Worm (Caenorhabditis elegans) whole organism, midembryonic: ENCODE measurements around the gene clec-86.

ENCODE experiments used
- klf-2 ChIP-seq: fragments of 200-800 bp; sonication (Bioruptor generic); conservative IDR thresholded peaks from 2 replicates; pipeline ENCODE4 v1.3.6; 2022; ENCODE audit warnings: missing genetic modification reagents, missing genetic modification characterization, missing compliant biosample characterization
- ref-1 ChIP-seq: fragments of 200-800 bp; sonication (Bioruptor generic); conservative IDR thresholded peaks from 2 replicates; pipeline ENCODE4 v1.3.6; 2022; ENCODE audit warnings: missing genetic modification reagents, missing genetic modification characterization, missing compliant biosample characterization
- ztf-23 ChIP-seq: fragments of 200-800 bp; sonication (Bioruptor generic); IDR thresholded peaks from 2 replicates; pipeline ENCODE4 v1.3.6; 2022; ENCODE audit warnings: missing genetic modification reagents, missing genetic modification characterization, missing compliant biosample characterization

DNA sequence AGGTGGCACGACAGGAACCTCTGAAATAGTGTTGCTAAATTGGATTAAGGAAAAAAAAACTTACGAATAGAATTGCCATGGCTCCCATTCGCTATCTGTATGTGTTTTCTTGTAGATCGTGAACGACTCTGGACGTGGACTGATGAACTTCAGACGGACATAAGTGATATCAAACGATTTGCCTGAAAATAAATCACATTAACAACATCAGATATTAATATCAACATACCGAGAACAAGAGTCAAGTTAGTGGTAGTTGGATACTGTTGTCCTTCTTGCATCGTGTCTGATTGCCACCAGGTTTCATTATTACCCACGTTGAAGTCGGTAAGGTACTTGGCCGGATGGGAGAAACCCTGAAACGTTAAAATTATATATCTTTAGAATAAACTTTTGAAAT is 10.0 kb downstream of the clec-86 start:
- no peak for TF ChIP-seq klf-2 (GFP tag; lab: Robert Waterston, UW)
- TF ChIP-seq ref-1 (GFP tag; lab: Robert Waterston, UW), result no peak
- no peak for TF ChIP-seq ztf-23 (GFP tag; lab: Robert Waterston, UW)
